Fruit fly (Drosophila melanogaster) whole organism, embryonic: Measurements from ENCODE around the gene rk.

Source experiments
- CG10654 ChIP-seq: fragments of 200-800 bp; sonication (Bioruptor generic); optimal IDR thresholded peaks from 2 replicates; lab custom pipeline; 2016; ENCODE audit warnings: missing biosample characterization, missing genetic modification characterization
- CG11247 ChIP-seq: fragments of 200-800 bp; sonication (Bioruptor generic); IDR thresholded peaks from 2 replicates; pipeline ENCODE4 v1.3.6; 2022; ENCODE audit warnings: missing biosample characterization, missing genetic modification characterization
- CG12219 ChIP-seq: fragments of 200-800 bp; sonication (Bioruptor generic); optimal IDR thresholded peaks from 3 replicates; lab custom pipeline; 2018; ENCODE audit warnings: missing biosample characterization, mild to moderate bottlenecking, missing genetic modification characterization
- CG13424 ChIP-seq: fragments of 200-800 bp; sonication (Bioruptor generic); optimal IDR thresholded peaks from 2 replicates; lab custom pipeline; 2019; ENCODE audit warnings: missing biosample characterization, mild to moderate bottlenecking, missing genetic modification characterization, moderate library complexity
- CG1832 ChIP-seq: fragments of 200-800 bp; sonication (Bioruptor generic); optimal IDR thresholded peaks from 2 replicates; lab custom pipeline; 2017; ENCODE audit warnings: missing biosample characterization, mild to moderate bottlenecking, missing genetic modification characterization, inconsistent platforms
- CG18764 ChIP-seq: fragments of 200-800 bp; sonication (Bioruptor generic); optimal IDR thresholded peaks from 3 replicates; lab custom pipeline; 2016; ENCODE audit warnings: missing biosample characterization, missing genetic modification characterization
- CG2129 ChIP-seq: fragments of 200-800 bp; sonication (Bioruptor generic); IDR thresholded peaks from 2 replicates; pipeline ENCODE4 v1.3.6; 2022; ENCODE audit warnings: missing biosample characterization, missing genetic modification characterization; ENCODE audit not compliant: partially characterized antibody
- CG30020 ChIP-seq: fragments of 200-800 bp; optimal IDR thresholded peaks from 2 replicates; lab custom pipeline; 2019; ENCODE audit warnings: missing biosample characterization, mild to moderate bottlenecking, missing genetic modification characterization, moderate library complexity
- CG32532 ChIP-seq: fragments of 200-800 bp; sonication (Bioruptor generic); IDR thresholded peaks from 2 replicates; pipeline ENCODE4 v1.3.6; 2022; ENCODE audit warnings: missing biosample characterization, missing genetic modification characterization
- CG32767 ChIP-seq: fragments of 200-800 bp; sonication (Bioruptor generic); IDR thresholded peaks from 2 replicates; pipeline ENCODE4 v1.3.6; 2022; ENCODE audit warnings: missing biosample characterization, missing genetic modification characterization
- CG33557 ChIP-seq: fragments of 200-800 bp; sonication (Bioruptor generic); optimal IDR thresholded peaks from 2 replicates; lab custom pipeline; 2019; ENCODE audit warnings: missing biosample characterization, mild to moderate bottlenecking, missing genetic modification characterization, moderate library complexity
- CG42726 ChIP-seq: fragments of 200-800 bp; sonication (Bioruptor generic); IDR thresholded peaks from 2 replicates; pipeline ENCODE4 v1.3.6; 2022; ENCODE audit warnings: missing biosample characterization, missing genetic modification characterization; ENCODE audit not compliant: partially characterized antibody
- CG6654 ChIP-seq: fragments of 200-800 bp; sonication (Bioruptor generic); optimal IDR thresholded peaks from 2 replicates; lab custom pipeline; 2017; ENCODE audit warnings: missing biosample characterization, mild to moderate bottlenecking, missing genetic modification characterization
- CG6689 ChIP-seq: fragments of 200-800 bp; sonication (Bioruptor generic); IDR thresholded peaks from 2 replicates; pipeline ENCODE4 v1.3.6; 2022; ENCODE audit warnings: missing biosample characterization, missing genetic modification characterization
- CG6791 ChIP-seq: fragments of 200-800 bp; sonication (Bioruptor generic); IDR thresholded peaks from 3 replicates; pipeline ENCODE4 v1.3.6; 2022; ENCODE audit warnings: missing biosample characterization, missing genetic modification characterization; ENCODE audit not compliant: partially characterized antibody
- CG6813 ChIP-seq: fragments of 200-800 bp; sonication (Bioruptor generic); optimal IDR thresholded peaks from 2 replicates; lab custom pipeline; 2017; ENCODE audit warnings: missing biosample characterization, missing genetic modification characterization, mild to moderate bottlenecking, moderate library complexity, missing genetic modification reagents
- CG9817 ChIP-seq: fragments of 200-800 bp; sonication (Bioruptor generic); optimal IDR thresholded peaks from 2 replicates; lab custom pipeline; 2018; ENCODE audit warnings: missing biosample characterization, mild to moderate bottlenecking, missing genetic modification characterization, moderate library complexity
- Chrac-16 ChIP-seq: fragments of 200-800 bp; sonication (Bioruptor generic); optimal IDR thresholded peaks from 3 replicates; lab custom pipeline; 2016; ENCODE audit warnings: missing biosample characterization, missing genetic modification characterization
- CoRest ChIP-seq: fragments of 200-800 bp; sonication (Bioruptor generic); optimal IDR thresholded peaks from 3 replicates; lab custom pipeline; 2018; ENCODE audit warnings: missing biosample characterization, mild to moderate bottlenecking, missing genetic modification characterization, moderate library complexity
- Dfd ChIP-seq, 2 experiments: fragments of >200 bp; optimal IDR thresholded peaks; 2 replicates each; lab custom pipeline; 2017; ENCODE audit warnings: missing biosample characterization in 2 of 2, missing genetic modification characterization in 2 of 2
- Dip3 ChIP-seq: fragments of 200-800 bp; sonication (Bioruptor generic); optimal IDR thresholded peaks from 3 replicates; lab custom pipeline; 2016; ENCODE audit warnings: missing biosample characterization, missing genetic modification characterization
- Doc3 ChIP-seq: fragments of 200-800 bp; sonication (Bioruptor generic); IDR thresholded peaks from 3 replicates; pipeline ENCODE4 v1.3.6; 2022; ENCODE audit warnings: missing biosample characterization, missing genetic modification characterization; ENCODE audit not compliant: partially characterized antibody
- NK7.1 ChIP-seq: fragments of 200-800 bp; sonication (Bioruptor generic); optimal IDR thresholded peaks from 3 replicates; lab custom pipeline; 2016; ENCODE audit warnings: missing biosample characterization, missing genetic modification characterization
- Nf-YC ChIP-seq: fragments of 200-800 bp; optimal IDR thresholded peaks from 3 replicates; lab custom pipeline; 2019; ENCODE audit warnings: missing biosample characterization, mild to moderate bottlenecking, missing genetic modification characterization, moderate library complexity
- Sox102F ChIP-seq: fragments of 200-800 bp; sonication (Bioruptor generic); optimal IDR thresholded peaks from 2 replicates; lab custom pipeline; 2018; ENCODE audit warnings: missing biosample characterization, mild to moderate bottlenecking, missing genetic modification characterization, moderate library complexity
- Xbp1 ChIP-seq: fragments of 200-800 bp; sonication (Bioruptor generic); optimal IDR thresholded peaks from 3 replicates; lab custom pipeline; 2016; ENCODE audit warnings: missing biosample characterization, mild to moderate bottlenecking, missing genetic modification characterization
- ab ChIP-seq: fragments of 200-800 bp; sonication (Bioruptor generic); optimal IDR thresholded peaks from 2 replicates; lab custom pipeline; 2016; ENCODE audit warnings: missing biosample characterization, missing genetic modification characterization
- abd-A ChIP-seq: fragments of 200-800 bp; sonication (Bioruptor generic); optimal IDR thresholded peaks from 3 replicates; lab custom pipeline; 2019; ENCODE audit warnings: missing biosample characterization, mild to moderate bottlenecking, missing genetic modification characterization, moderate library complexity
- crp ChIP-seq, 2 experiments: fragments of 200-800 bp; sonication (Bioruptor generic); optimal IDR thresholded peaks; 2 replicates in 1 of 2; 3 replicates in 1 of 2; lab custom pipeline; 2017; ENCODE audit warnings: missing biosample characterization in 2 of 2, missing genetic modification characterization in 2 of 2, mild to moderate bottlenecking in 1 of 2, moderate library complexity in 1 of 2
- da ChIP-seq: fragments of 200-800 bp; sonication (Bioruptor generic); optimal IDR thresholded peaks from 2 replicates; lab custom pipeline; 2016; ENCODE audit warnings: missing biosample characterization, missing genetic modification characterization
- disco-r ChIP-seq: fragments of 200-800 bp; sonication (Bioruptor generic); optimal IDR thresholded peaks from 2 replicates; lab custom pipeline; 2016; ENCODE audit warnings: missing biosample characterization, missing genetic modification characterization
- dm ChIP-seq: fragments of 200-800 bp; sonication (Bioruptor generic); optimal IDR thresholded peaks from 3 replicates; lab custom pipeline; 2016; ENCODE audit warnings: missing biosample characterization, missing genetic modification characterization
- fd3F ChIP-seq: fragments of 200-800 bp; sonication (Bioruptor generic); optimal IDR thresholded peaks from 2 replicates; lab custom pipeline; 2018; ENCODE audit warnings: missing biosample characterization, mild to moderate bottlenecking, missing genetic modification characterization, moderate library complexity
- fd64A ChIP-seq: fragments of 200-800 bp; sonication (Bioruptor generic); optimal IDR thresholded peaks from 3 replicates; lab custom pipeline; 2018; ENCODE audit warnings: missing biosample characterization, mild to moderate bottlenecking, missing genetic modification characterization
- gcm ChIP-seq: fragments of 200-800 bp; sonication (Bioruptor generic); optimal IDR thresholded peaks from 2 replicates; lab custom pipeline; 2019; ENCODE audit warnings: missing biosample characterization, mild to moderate bottlenecking, missing genetic modification characterization, moderate library complexity
- gem ChIP-seq: fragments of 200-800 bp; sonication (Bioruptor generic); optimal IDR thresholded peaks from 2 replicates; lab custom pipeline; 2019; ENCODE audit warnings: missing biosample characterization, mild to moderate bottlenecking, missing genetic modification characterization, moderate library complexity
- grau ChIP-seq: fragments of 200-800 bp; optimal IDR thresholded peaks from 3 replicates; lab custom pipeline; 2019; ENCODE audit warnings: missing biosample characterization, mild to moderate bottlenecking, missing genetic modification characterization, moderate library complexity
- kay ChIP-seq: fragments of 200-800 bp; sonication (Bioruptor generic); optimal IDR thresholded peaks from 2 replicates; lab custom pipeline; 2016; ENCODE audit warnings: missing biosample characterization, missing genetic modification characterization
- lmd ChIP-seq: fragments of 200-800 bp; sonication (Bioruptor generic); IDR thresholded peaks from 2 replicates; pipeline ENCODE4 v1.3.6; 2022; ENCODE audit warnings: missing biosample characterization, missing genetic modification characterization
- lola ChIP-seq, 3 experiments: fragments of >200 bp in 2 of 3; fragments of 200-800 bp in 1 of 3; sonication (Bioruptor generic) in 1 of 3; optimal IDR thresholded peaks; 2 replicates each; lab custom pipeline; 2017 to 2019; ENCODE audit warnings: missing biosample characterization in 3 of 3, missing genetic modification characterization in 3 of 3, mild to moderate bottlenecking in 1 of 3, moderate library complexity in 1 of 3
- luna ChIP-seq: fragments of 200-800 bp; sonication (Bioruptor generic); optimal IDR thresholded peaks from 2 replicates; lab custom pipeline; 2016; ENCODE audit warnings: missing biosample characterization, missing genetic modification characterization
- nerfin-1 ChIP-seq: fragments of 200-800 bp; sonication (Bioruptor generic); optimal IDR thresholded peaks from 3 replicates; lab custom pipeline; 2019; ENCODE audit warnings: missing biosample characterization, mild to moderate bottlenecking, missing genetic modification characterization, moderate library complexity
- nmo ChIP-seq: fragments of 200-800 bp; sonication (Bioruptor generic); optimal IDR thresholded peaks from 2 replicates; lab custom pipeline; 2018; ENCODE audit warnings: missing biosample characterization, mild to moderate bottlenecking, missing genetic modification characterization, moderate library complexity
- odd ChIP-seq: fragments of 200-800 bp; sonication (Bioruptor generic); optimal IDR thresholded peaks from 2 replicates; lab custom pipeline; 2017; ENCODE audit warnings: missing biosample characterization, mild to moderate bottlenecking, missing genetic modification characterization
- schlank ChIP-seq: fragments of 200-800 bp; sonication (Bioruptor generic); optimal IDR thresholded peaks from 2 replicates; lab custom pipeline; 2018; ENCODE audit warnings: missing biosample characterization, mild to moderate bottlenecking, missing genetic modification characterization
- tio ChIP-seq: fragments of 200-800 bp; sonication (Bioruptor generic); optimal IDR thresholded peaks from 2 replicates; lab custom pipeline; 2017; ENCODE audit warnings: missing biosample characterization, missing genetic modification characterization, inconsistent platforms
- unc-4 ChIP-seq: fragments of 200-800 bp; sonication (Bioruptor generic); IDR thresholded peaks from 2 replicates; pipeline ENCODE4 v1.3.6; 2022; ENCODE audit warnings: missing biosample characterization, missing genetic modification characterization; ENCODE audit not compliant: partially characterized antibody
- zen ChIP-seq: fragments of 200-800 bp; sonication (Bioruptor generic); optimal IDR thresholded peaks from 3 replicates; lab custom pipeline; 2018; ENCODE audit warnings: missing biosample characterization, mild to moderate bottlenecking, missing genetic modification characterization, moderate library complexity

The rk gene

dm6 chr2L:14022130-14022735 is 21.2 kb upstream of the rk start (continued):
- peak; percentile 82 for TF ChIP-seq CG10654
- TF ChIP-seq CG13424, result peak; percentile 98
- TF ChIP-seq disco-r (GFP tag; lab: Kevin White, UChicago), result peak; percentile 15
- peak; percentile 82 for TF ChIP-seq kay (GFP tag; lab: Kevin White, UChicago)
- peak in 1 of 2 experiments; percentile 54 for TF ChIP-seq crp (GFP tag; optimal IDR thresholded peaks at IDR 0.05; lab: Kevin White, UChicago)
- TF ChIP-seq Doc3 (GFP tag; lab: Robert Waterston, UW), result no peak
- TF ChIP-seq CG6654 (GFP tag; lab: Kevin White, UChicago), result peak; percentile 70
- TF ChIP-seq dm (GFP tag; lab: Kevin White, UChicago), result peak; percentile 41
- TF ChIP-seq CG6791 (GFP tag; lab: Robert Waterston, UW), result no peak
- TF ChIP-seq da (GFP tag; lab: Kevin White, UChicago), result no peak
- TF ChIP-seq lola (GFP tag; optimal IDR thresholded peaks at IDR 0.05; lab: Kevin White, UChicago), result peak in 1 of 3 experiments; percentile 96
- TF ChIP-seq lmd (GFP tag; lab: Robert Waterston, UW), result peak; percentile 95
- TF ChIP-seq CG9817, result peak; percentile 93
- TF ChIP-seq fd64A, result no peak
- no peak for TF ChIP-seq NK7.1 (GFP tag; lab: Kevin White, UChicago)
- TF ChIP-seq tio, result peak; percentile 79
- TF ChIP-seq Nf-YC (tag; lab: Kevin White, UChicago), result peak; percentile 89
- TF ChIP-seq Sox102F (GFP tag; lab: Kevin White, UChicago), result peak; percentile 97
- peak; percentile 98 for TF ChIP-seq nmo
- TF ChIP-seq schlank (tag; lab: Kevin White, UChicago), result peak; percentile 54
- TF ChIP-seq Chrac-16 (GFP tag; lab: Kevin White, UChicago), result peak; percentile 61
- no peak for TF ChIP-seq Dfd (GFP tag; optimal IDR thresholded peaks at IDR 0.05; lab: Kevin White, UChicago)
- peak; percentile 78 for TF ChIP-seq Xbp1 (GFP tag; lab: Kevin White, UChicago)
- TF ChIP-seq gcm (GFP tag; lab: Kevin White, UChicago), result peak; percentile 95
- TF ChIP-seq CG32767 (GFP tag; lab: Robert Waterston, UW), result peak; percentile 85
- TF ChIP-seq CG32532, result peak; percentile 92
- TF ChIP-seq odd (GFP tag; lab: Kevin White, UChicago), result peak; percentile 90
- peak; percentile 80 for TF ChIP-seq CG30020 (tag; lab: Kevin White, UChicago)
- peak; percentile 96 for TF ChIP-seq CG6689 (GFP tag; lab: Robert Waterston, UW)
- TF ChIP-seq CG1832 (GFP tag; lab: Kevin White, UChicago), result no peak
- peak; percentile 83 for TF ChIP-seq CG11247 (GFP tag; lab: Robert Waterston, UW)
- TF ChIP-seq CG18764, result peak; percentile 77
- TF ChIP-seq Dip3, result peak; percentile 2
- TF ChIP-seq zen (tag; lab: Kevin White, UChicago), result peak; percentile 92
- peak; percentile 93 for TF ChIP-seq CG33557
- peak; percentile 94 for TF ChIP-seq nerfin-1 (tag; lab: Kevin White, UChicago)
- TF ChIP-seq abd-A (tag; lab: Kevin White, UChicago), result peak; percentile 46
- peak; percentile 97 for TF ChIP-seq grau
- 0 out of 2 replicates have a peak, but pooled peaks have one; percentile 20 for TF ChIP-seq CG42726 (GFP tag; lab: Robert Waterston, UW)
- TF ChIP-seq CoRest (tag; lab: Kevin White, UChicago), result peak; percentile 98
- peak; percentile 51 for TF ChIP-seq CG12219 (GFP tag; lab: Kevin White, UChicago)
- no peak for TF ChIP-seq ab (GFP tag; lab: Kevin White, UChicago)
- no peak for TF ChIP-seq unc-4 (GFP tag; lab: Robert Waterston, UW)
- peak; percentile 90 for TF ChIP-seq CG6813 (GFP tag; lab: Kevin White, UChicago)
- TF ChIP-seq fd3F (GFP tag; lab: Kevin White, UChicago), result peak; percentile 95
- no peak for TF ChIP-seq CG2129
- no peak for TF ChIP-seq luna (GFP tag; lab: Kevin White, UChicago)
- TF ChIP-seq gem, result peak; percentile 99
